Worm (Caenorhabditis elegans): Measurements from ENCODE around the gene Y46G5A.23.

DNA sequence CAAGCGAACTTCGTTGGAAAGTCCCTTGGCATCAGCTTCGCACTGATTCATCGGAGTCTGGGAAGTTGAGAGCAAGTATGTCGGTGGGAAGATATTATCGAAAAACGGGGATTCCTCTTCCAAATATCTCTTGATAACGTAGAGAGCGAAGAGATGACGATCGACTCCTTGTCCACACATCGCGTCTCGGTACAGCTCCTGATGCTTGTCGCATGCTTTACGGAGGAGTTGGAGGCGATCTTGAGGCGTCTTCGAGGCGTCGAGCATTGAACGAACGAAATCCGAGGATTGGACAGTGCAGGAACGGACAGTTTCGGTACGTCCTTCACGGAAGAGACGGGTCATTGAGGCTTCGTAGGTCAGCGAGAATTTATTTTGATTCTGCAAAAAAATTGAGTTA lies 39.3 kb downstream of the Y46G5A.23 start:
- TF ChIP-seq unc-130 (tag; optimal IDR thresholded peaks at IDR 0.05) = no peak
- no peak for TF ChIP-seq ama-1 (optimal IDR thresholded peaks at IDR 0.05)
- no peak for TF ChIP-seq aly-2 (tag; optimal IDR thresholded peaks at IDR 0.05)
- TF ChIP-seq snpc-4 (tag; optimal IDR thresholded peaks at IDR 0.05) = no peak
- TF ChIP-seq ztf-4 (tag; optimal IDR thresholded peaks at IDR 0.05) = no peak

Measured in whole organism, L1 larva.